Fruit fly (Drosophila melanogaster) whole organism, adult: ENCODE measurements around the gene Mhcl.

Source experiments
- CG11617 ChIP-seq: fragments of 200-800 bp; sonication (Bioruptor generic); optimal IDR thresholded peaks from 2 replicates; lab custom pipeline; 2017; ENCODE audit warnings: mild to moderate bottlenecking, missing biosample characterization, missing genetic modification reagents, missing genetic modification characterization
- CG12768 ChIP-seq: fragments of 200-800 bp; sonication (Bioruptor generic); optimal IDR thresholded peaks from 2 replicates; lab custom pipeline; 2017; ENCODE audit warnings: missing biosample characterization, missing genetic modification characterization, mild to moderate bottlenecking, moderate library complexity, missing genetic modification reagents
- CG14711 ChIP-seq: fragments of 200-800 bp; sonication (Bioruptor generic); optimal IDR thresholded peaks from 2 replicates; lab custom pipeline; 2018; ENCODE audit warnings: missing biosample characterization, mild to moderate bottlenecking, missing genetic modification characterization, moderate library complexity
- CG1620 ChIP-seq: fragments of 200-800 bp; sonication (Bioruptor generic); optimal IDR thresholded peaks from 2 replicates; lab custom pipeline; 2016; ENCODE audit warnings: missing biosample characterization, missing genetic modification characterization
- CG33017 ChIP-seq: fragments of 200-800 bp; sonication (Bioruptor generic); optimal IDR thresholded peaks from 2 replicates; lab custom pipeline; 2018; ENCODE audit warnings: missing biosample characterization, mild to moderate bottlenecking, missing genetic modification characterization, moderate library complexity
- CG5204 ChIP-seq: fragments of 200-800 bp; sonication (Bioruptor generic); optimal IDR thresholded peaks from 2 replicates; lab custom pipeline; 2016; ENCODE audit warnings: missing biosample characterization, missing genetic modification characterization
- CG7045 ChIP-seq: fragments of 200-800 bp; sonication (Bioruptor generic); optimal IDR thresholded peaks from 2 replicates; lab custom pipeline; 2017; ENCODE audit warnings: missing biosample characterization, mild to moderate bottlenecking, missing genetic modification characterization
- CG7101 ChIP-seq: fragments of 200-800 bp; sonication (Bioruptor generic); optimal IDR thresholded peaks from 2 replicates; lab custom pipeline; 2018; ENCODE audit warnings: missing biosample characterization, mild to moderate bottlenecking, missing genetic modification characterization, moderate library complexity
- Clk ChIP-seq: fragments of 200-800 bp; sonication (Bioruptor generic); optimal IDR thresholded peaks from 2 replicates; lab custom pipeline; 2017; ENCODE audit warnings: missing biosample characterization, missing genetic modification characterization
- Crg-1 ChIP-seq: fragments of 200-800 bp; sonication (Bioruptor generic); optimal IDR thresholded peaks from 2 replicates; lab custom pipeline; 2016; ENCODE audit warnings: missing biosample characterization, missing genetic modification characterization
- Hr96 ChIP-seq: fragments of 200-800 bp; sonication (Bioruptor generic); optimal IDR thresholded peaks from 2 replicates; lab custom pipeline; 2016; ENCODE audit warnings: missing biosample characterization, missing genetic modification characterization
- Mnt ChIP-seq: fragments of 200-800 bp; sonication (Bioruptor generic); optimal IDR thresholded peaks from 2 replicates; lab custom pipeline; 2016; ENCODE audit warnings: missing biosample characterization, mild to moderate bottlenecking, missing genetic modification characterization
- bab1 ChIP-seq: fragments of 200-800 bp; sonication (Bioruptor generic); optimal IDR thresholded peaks from 3 replicates; lab custom pipeline; 2019; ENCODE audit warnings: missing biosample characterization, mild to moderate bottlenecking, missing genetic modification characterization, moderate library complexity
- cic ChIP-seq: fragments of 200-800 bp; sonication (Bioruptor generic); optimal IDR thresholded peaks from 2 replicates; lab custom pipeline; 2017; ENCODE audit warnings: missing biosample characterization, mild to moderate bottlenecking, missing genetic modification characterization, moderate library complexity
- cnc ChIP-seq, 2 experiments: fragments of >200 bp; optimal IDR thresholded peaks; 2 replicates each; lab custom pipeline; 2017
- kay ChIP-seq: fragments of 200-800 bp; sonication (Bioruptor generic); peaks from one replicate; lab custom pipeline; 2016; ENCODE audit warnings: missing biosample characterization, missing genetic modification characterization, borderline replicate concordance
- ovo ChIP-seq: fragments of 200-800 bp; sonication (Bioruptor generic); optimal IDR thresholded peaks from 2 replicates; lab custom pipeline; 2016; ENCODE audit warnings: missing biosample characterization, missing genetic modification characterization
- pad ChIP-seq: fragments of 200-800 bp; sonication (Bioruptor generic); optimal IDR thresholded peaks from 3 replicates; lab custom pipeline; 2017; ENCODE audit warnings: missing biosample characterization, missing genetic modification characterization, mild to moderate bottlenecking, moderate library complexity, missing genetic modification reagents
- tj ChIP-seq: fragments of 200-800 bp; sonication (Bioruptor generic); optimal IDR thresholded peaks from 3 replicates; lab custom pipeline; 2017; ENCODE audit warnings: missing biosample characterization, mild to moderate bottlenecking, missing genetic modification characterization, moderate library complexity
- toe ChIP-seq: fragments of 200-800 bp; sonication (Bioruptor generic); optimal IDR thresholded peaks from 2 replicates; lab custom pipeline; 2016; ENCODE audit warnings: missing biosample characterization, missing genetic modification characterization

The Mhcl gene

DNA sequence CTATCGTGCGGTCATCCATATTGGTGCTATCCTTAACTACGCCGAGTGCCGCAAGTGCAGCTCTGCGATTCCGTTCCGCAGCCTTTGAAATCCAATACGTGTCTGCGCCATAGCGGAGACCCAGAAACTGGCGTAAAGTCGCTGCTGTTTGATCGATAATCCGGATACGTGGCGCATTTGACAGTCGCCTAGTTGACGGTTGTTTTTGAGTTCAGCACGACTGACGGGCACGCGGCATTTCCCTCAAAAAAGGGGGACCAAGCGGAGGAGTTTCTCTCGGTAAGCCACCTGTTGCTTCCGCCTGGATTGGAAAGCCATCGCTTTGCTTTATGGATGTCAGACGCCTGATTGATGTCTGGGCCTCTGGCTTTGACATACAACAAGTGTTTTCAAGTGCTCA, 31.1 kb downstream of the Mhcl start, which contains the start of gene CG10185:
Gene CG10185 (minus strand): TSS at position 101 of the 400 bp plus-strand sequence.
- TF ChIP-seq toe (GFP tag; lab: Kevin White, UChicago): no peak
- no peak for TF ChIP-seq CG33017 (tag; lab: Kevin White, UChicago)
- no peak for TF ChIP-seq CG14711 (tag; lab: Kevin White, UChicago)
- no peak for TF ChIP-seq tj
- TF ChIP-seq Crg-1 (GFP tag; lab: Kevin White, UChicago): no peak
- TF ChIP-seq cic (GFP tag; lab: Kevin White, UChicago): no peak

DNA sequence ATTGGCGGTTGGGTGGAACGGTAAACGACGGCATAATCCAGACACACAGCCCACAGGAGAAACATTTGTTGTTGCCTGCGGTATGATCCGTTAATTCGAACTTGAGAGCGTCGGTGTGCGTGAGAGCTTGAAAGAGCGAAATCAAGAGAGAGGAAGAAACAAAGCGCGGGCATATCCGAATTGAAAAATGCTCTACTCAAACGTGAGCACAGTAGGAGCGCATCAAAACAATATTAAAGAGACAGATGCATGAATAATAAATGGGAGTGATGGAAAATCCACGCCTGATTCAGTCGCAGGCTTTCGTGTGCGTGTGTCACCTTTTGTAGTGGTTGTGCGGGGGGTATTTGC, 47.3 kb downstream of the Mhcl start:
- TF ChIP-seq pad: peak; percentile 98
- TF ChIP-seq bab1 (GFP tag; lab: Kevin White, UChicago): peak; percentile 37
- no peak for TF ChIP-seq CG1620 (GFP tag; lab: Kevin White, UChicago)
- peak; percentile 66 for TF ChIP-seq ovo (GFP tag; lab: Kevin White, UChicago)
- TF ChIP-seq CG7045 (GFP tag; lab: Kevin White, UChicago): peak; percentile 1
- no peak for TF ChIP-seq CG11617 (GFP tag; lab: Kevin White, UChicago)

DNA sequence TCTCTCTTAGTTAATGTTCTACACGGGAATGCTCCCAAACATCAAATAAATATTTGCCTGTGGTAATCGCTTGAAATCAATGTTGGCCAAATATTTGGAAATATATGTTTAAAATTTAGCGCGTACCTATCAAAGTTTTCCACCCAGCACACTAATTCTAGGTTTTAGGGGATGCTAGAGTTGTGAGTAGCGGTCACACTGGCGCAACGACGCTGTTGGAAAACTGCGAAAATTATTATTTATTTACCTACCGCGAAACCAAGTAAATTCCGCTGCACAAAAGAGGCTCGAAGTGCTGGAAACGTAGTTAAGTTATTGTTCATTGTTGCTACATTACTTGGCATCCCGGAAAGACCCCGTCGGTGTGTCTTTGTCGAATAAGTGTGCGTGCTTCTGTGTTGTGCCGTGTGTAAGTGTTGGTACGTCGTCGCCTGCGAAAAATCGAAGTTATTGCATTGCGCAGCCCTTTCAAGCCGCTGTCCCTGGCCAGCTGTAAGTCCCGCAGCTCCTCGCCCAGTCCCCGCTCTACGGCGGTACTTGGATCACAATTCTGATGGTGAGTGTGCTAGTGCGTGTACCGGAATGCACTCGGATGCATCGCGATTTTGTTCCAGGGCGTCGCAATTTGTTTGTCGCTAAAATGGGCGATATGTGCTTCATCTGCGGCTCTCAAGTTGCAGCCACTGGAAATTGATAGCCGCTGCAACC, 47.8 kb downstream of the Mhcl start, which contains the start of gene msps:
Gene msps (plus strand): TSS at position 181 of the 708 bp plus-strand sequence.
- TF ChIP-seq CG5204 (no peak), Hr96 (GFP tag; lab: Kevin White, UChicago) (no peak), CG7045 (GFP tag; lab: Kevin White, UChicago) (no peak), CG1620 (GFP tag; lab: Kevin White, UChicago) (no peak), CG12768 (GFP tag; lab: Kevin White, UChicago) (no peak), toe (GFP tag; lab: Kevin White, UChicago) (no peak), ovo (GFP tag; lab: Kevin White, UChicago) (no peak), CG33017 (tag; lab: Kevin White, UChicago) (no peak), kay (GFP tag; lab: Kevin White, UChicago) (no peak)

DNA sequence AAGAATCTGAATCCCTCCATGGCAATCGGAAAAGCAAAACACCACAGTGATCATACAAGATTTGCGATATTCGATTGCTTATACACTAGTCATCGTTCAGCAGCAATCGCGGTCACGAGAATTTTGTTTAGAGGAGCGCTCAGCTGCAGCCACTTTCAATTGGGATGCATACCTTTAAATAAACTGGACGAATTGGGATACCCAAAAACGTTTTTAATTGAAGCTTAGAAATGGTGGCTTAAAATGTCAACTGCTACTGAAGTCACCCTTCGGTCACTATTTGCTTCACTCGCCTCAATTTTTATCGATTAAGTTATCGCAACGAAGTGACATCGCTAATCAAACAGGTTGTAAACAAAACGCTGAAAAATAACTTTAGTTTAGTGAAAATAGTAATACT, 49.2 kb downstream of the Mhcl start, which contains the start of the genes IKKbeta and CG5013:
Gene IKKbeta (minus strand): TSS at position 53 of the 400 bp plus-strand sequence.
Gene CG5013 (plus strand): TSS at position 302 of the 400 bp plus-strand sequence.
- TF ChIP-seq Clk (GFP tag; lab: Kevin White, UChicago): no peak
- TF ChIP-seq Crg-1 (GFP tag; lab: Kevin White, UChicago): peak; percentile 54
- TF ChIP-seq cic (GFP tag; lab: Kevin White, UChicago): no peak
- TF ChIP-seq bab1 (GFP tag; lab: Kevin White, UChicago): peak; percentile 78
- TF ChIP-seq kay (GFP tag; lab: Kevin White, UChicago): no peak
- TF ChIP-seq CG14711 (tag; lab: Kevin White, UChicago): peak; percentile 34
- TF ChIP-seq tj: peak; percentile 25
- TF ChIP-seq CG33017 (tag; lab: Kevin White, UChicago): no peak
- peak; percentile 4 for TF ChIP-seq CG7045 (GFP tag; lab: Kevin White, UChicago)
- TF ChIP-seq ovo (GFP tag; lab: Kevin White, UChicago): peak; percentile 17
- peak; percentile 48 for TF ChIP-seq CG11617 (GFP tag; lab: Kevin White, UChicago)
- peak; percentile 63 for TF ChIP-seq CG7101 (tag; lab: Kevin White, UChicago)
- TF ChIP-seq CG5204: no peak
- no peak for TF ChIP-seq CG12768 (GFP tag; lab: Kevin White, UChicago)
- peak; percentile 86 for TF ChIP-seq toe (GFP tag; lab: Kevin White, UChicago)
- TF ChIP-seq cnc (optimal IDR thresholded peaks at IDR 0.05; lab: Kevin White, UChicago): peak in 1 of 2 experiments; percentile 19
- peak; percentile 72 for TF ChIP-seq Hr96 (GFP tag; lab: Kevin White, UChicago)
- peak; percentile 49 for TF ChIP-seq pad
- peak; percentile 51 for TF ChIP-seq Mnt (GFP tag; lab: Kevin White, UChicago)
- TF ChIP-seq CG1620 (GFP tag; lab: Kevin White, UChicago): peak; percentile 69

DNA sequence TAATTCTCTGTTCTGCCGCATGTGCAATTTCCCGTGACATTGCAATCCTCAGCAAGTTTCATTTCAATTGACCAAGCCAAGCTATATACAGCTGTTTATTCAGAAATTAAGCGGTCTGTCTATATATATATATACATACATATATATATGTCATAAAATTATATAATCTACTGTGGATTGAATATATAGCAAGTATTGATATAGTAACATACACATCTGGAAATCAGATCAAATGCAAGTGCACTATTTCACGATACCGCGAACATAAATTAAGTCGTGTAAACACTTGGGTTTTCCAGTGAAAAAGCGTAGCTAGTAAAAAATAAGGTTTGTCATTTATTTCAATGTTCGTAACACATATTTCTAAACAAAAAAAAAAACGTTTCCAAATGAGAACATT, 52.5 kb downstream of the Mhcl start, which contains the start of gene Jhbp5:
Gene Jhbp5 (minus strand): TSS at position 101 of the 400 bp plus-strand sequence.
- TF ChIP-seq CG7101 (tag; lab: Kevin White, UChicago) (no peak), tj (peak; percentile 72)

DNA sequence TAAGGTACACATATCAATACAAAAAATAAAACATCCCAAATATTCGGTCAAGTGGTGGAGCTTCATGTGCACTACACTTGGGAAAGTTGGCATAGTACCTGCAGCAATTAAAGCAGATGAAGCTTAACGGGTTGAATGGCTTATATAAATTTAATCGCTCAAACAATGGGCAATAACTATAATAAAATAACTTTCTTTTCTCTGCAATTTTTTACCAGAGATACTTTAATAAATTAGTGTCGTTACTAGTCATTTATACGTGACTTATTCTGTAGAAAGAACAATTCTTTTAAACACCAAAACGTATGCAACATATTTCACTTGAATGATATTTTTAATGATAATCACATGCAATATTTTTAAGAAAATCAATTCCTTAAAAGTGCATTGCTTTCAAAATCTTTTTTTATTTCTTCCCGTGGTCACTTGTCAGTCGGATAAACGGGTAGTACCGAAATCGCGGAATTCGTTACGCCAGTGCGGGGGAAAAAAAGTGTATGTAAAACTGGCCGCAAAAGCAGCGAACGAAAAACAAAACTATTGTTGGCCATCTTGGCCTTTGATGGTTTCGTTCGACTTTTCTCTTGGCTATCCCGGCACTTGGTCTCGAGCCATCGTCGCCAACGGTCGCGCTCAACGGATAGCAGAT, 55.5 kb downstream of the Mhcl start, which contains the start of gene Jhbp4:
Gene Jhbp4 (plus strand): TSS at position 599 of the 649 bp plus-strand sequence.
- TF ChIP-seq CG7045 (GFP tag; lab: Kevin White, UChicago) (no peak), pad (no peak), CG5204 (no peak), CG7101 (tag; lab: Kevin White, UChicago) (no peak), CG1620 (GFP tag; lab: Kevin White, UChicago) (no peak), CG12768 (GFP tag; lab: Kevin White, UChicago) (no peak), Mnt (GFP tag; lab: Kevin White, UChicago) (no peak), CG11617 (GFP tag; lab: Kevin White, UChicago) (no peak), CG33017 (tag; lab: Kevin White, UChicago) (no peak), ovo (GFP tag; lab: Kevin White, UChicago) (no peak), tj (no peak), Hr96 (GFP tag; lab: Kevin White, UChicago) (no peak), cic (GFP tag; lab: Kevin White, UChicago) (no peak), Clk (GFP tag; lab: Kevin White, UChicago) (no peak), bab1 (GFP tag; lab: Kevin White, UChicago) (no peak), CG14711 (tag; lab: Kevin White, UChicago) (no peak), Crg-1 (GFP tag; lab: Kevin White, UChicago) (no peak), kay (GFP tag; lab: Kevin White, UChicago) (no peak), toe (GFP tag; lab: Kevin White, UChicago) (no peak), cnc (optimal IDR thresholded peaks at IDR 0.05; lab: Kevin White, UChicago) (no peak)
